Worm (Caenorhabditis elegans): Measurements from ENCODE around the gene spl-3.

Gene spl-3

ce11 chrIV:1204870-1205269 is 12.0 kb downstream of the spl-3 start, which contains the start of gene dsl-2:
Gene dsl-2, minus strand, starts transcription at chrIV:1204970.
- no peak for TF ChIP-seq rbr-2 (tag; optimal IDR thresholded peaks at IDR 0.05)
- no peak for TF ChIP-seq R02D3.7 (tag; optimal IDR thresholded peaks at IDR 0.05)
- TF ChIP-seq mes-2 (tag; optimal IDR thresholded peaks at IDR 0.05; ENCODE audit: poor library complexity, severe bottlenecking): no peak
- TF ChIP-seq ceh-32 (tag; optimal IDR thresholded peaks at IDR 0.05; ENCODE audit: poor library complexity): no peak
- TF ChIP-seq snpc-4 (tag; optimal IDR thresholded peaks at IDR 0.05): no peak
- no peak for TF ChIP-seq fos-1 (tag; optimal IDR thresholded peaks at IDR 0.05)
- no peak for TF ChIP-seq vab-7 (GFP tag; IDR thresholded peaks at IDR 0.05)
- TF ChIP-seq nhr-102 (tag; optimal IDR thresholded peaks at IDR 0.05): no peak
- TF ChIP-seq daf-19 (GFP tag; conservative IDR thresholded peaks at IDR 0.05): no peak
- TF ChIP-seq mxl-3 (GFP tag; optimal IDR thresholded peaks at IDR 0.05): no peak
- TF ChIP-seq unc-62 (GFP tag; optimal IDR thresholded peaks at IDR 0.05 in 1 of 2): no peak
- no peak for TF ChIP-seq unc-62 (tag; optimal IDR thresholded peaks at IDR 0.05)
- TF ChIP-seq nhr-48 (tag; optimal IDR thresholded peaks at IDR 0.05): no peak
- TF ChIP-seq D1046.2 (GFP tag; IDR thresholded peaks at IDR 0.05): no peak

- no peak for TF ChIP-seq nhr-102 (tag; optimal IDR thresholded peaks at IDR 0.05)
- no peak for TF ChIP-seq php-3 (GFP tag; IDR thresholded peaks at IDR 0.05)
- TF ChIP-seq mxl-3 (GFP tag; optimal IDR thresholded peaks at IDR 0.05): no peak
- no peak for TF ChIP-seq pha-4 (GFP tag; IDR thresholded peaks at IDR 0.05)
- no peak for TF ChIP-seq pha-4 (tag; optimal IDR thresholded peaks at IDR 0.05)
- no peak for TF ChIP-seq zfp-3 (GFP tag; conservative IDR thresholded peaks at IDR 0.05)
- no peak for TF ChIP-seq spr-1 (tag; optimal IDR thresholded peaks at IDR 0.05)
- no peak for TF ChIP-seq lsy-2 (tag; optimal IDR thresholded peaks at IDR 0.05)
- no peak for TF ChIP-seq tra-1 (GFP tag; IDR thresholded peaks at IDR 0.05)
- no peak for TF ChIP-seq daf-8 (GFP tag; IDR thresholded peaks at IDR 0.05)
- TF ChIP-seq lin-29 (GFP tag; IDR thresholded peaks at IDR 0.05): no peak
- TF ChIP-seq dpl-1 (GFP tag; optimal IDR thresholded peaks at IDR 0.05): no peak
- no peak for TF ChIP-seq dve-1 (tag; optimal IDR thresholded peaks at IDR 0.05; ENCODE audit: insufficient read depth)
- TF ChIP-seq Y105C5A.15 (GFP tag; IDR thresholded peaks at IDR 0.05): no peak
- TF ChIP-seq dmd-8 (GFP tag; IDR thresholded peaks at IDR 0.05): no peak
- no peak for TF ChIP-seq mes-2 (tag; optimal IDR thresholded peaks at IDR 0.05; ENCODE audit: poor library complexity, severe bottlenecking)
- no peak for TF ChIP-seq dmd-9 (GFP tag; IDR thresholded peaks at IDR 0.05)
Measured at ce11 chrIV:1207980-1208379, 15.1 kb downstream of the spl-3 start, which contains the start of gene dsl-1. Gene dsl-1, minus strand, starts transcription at chrIV:1208080.

- TF ChIP-seq mxl-3 (GFP tag; optimal IDR thresholded peaks at IDR 0.05) (peak; percentile 60), daf-8 (GFP tag; IDR thresholded peaks at IDR 0.05) (no peak), nhr-42 (GFP tag; IDR thresholded peaks at IDR 0.05) (no peak), aly-2 (tag; optimal IDR thresholded peaks at IDR 0.05) (no peak), zfp-2 (tag; optimal IDR thresholded peaks at IDR 0.05) (no peak), D1046.2 (GFP tag; IDR thresholded peaks at IDR 0.05) (no peak), lin-1 (GFP tag; IDR thresholded peaks at IDR 0.05) (no peak), rbr-2 (tag; optimal IDR thresholded peaks at IDR 0.05) (no peak), daf-12 (tag; optimal IDR thresholded peaks at IDR 0.05) (no peak), nhr-28 (tag; optimal IDR thresholded peaks at IDR 0.05) (peak; percentile 16), tra-1 (GFP tag; IDR thresholded peaks at IDR 0.05) (no peak)
Measured at ce11 chrIV:1209320-1209719, 16.5 kb downstream of the spl-3 start.

ce11 chrIV:1209813-1210212 is 16.9 kb downstream of the spl-3 start:
- TF ChIP-seq set-16 (GFP tag; IDR thresholded peaks at IDR 0.05): peak; percentile 51
- no peak for TF ChIP-seq nhr-42 (GFP tag; IDR thresholded peaks at IDR 0.05)

ce11 chrIV:1211902-1212301 is 19.0 kb downstream of the spl-3 start:
- TF ChIP-seq nhr-76 (tag; optimal IDR thresholded peaks at IDR 0.05) (no peak), hlh-11 (tag; optimal IDR thresholded peaks at IDR 0.05) (peak; percentile 65), nhr-42 (GFP tag; IDR thresholded peaks at IDR 0.05) (0 out of 2 replicates have a peak, but pooled peaks have one; percentile 24), lim-7 (GFP tag; IDR thresholded peaks at IDR 0.05) (0 out of 2 replicates have a peak, but pooled peaks have one; percentile 41), hlh-30 (tag; optimal IDR thresholded peaks at IDR 0.05; ENCODE audit: insufficient read depth) (peak; percentile 16), unc-39 (tag; optimal IDR thresholded peaks at IDR 0.05) (no peak), daf-16 (GFP tag; optimal IDR thresholded peaks at IDR 0.05) (no peak), daf-16 (tag; optimal IDR thresholded peaks at IDR 0.05) (peak; percentile 52), dmd-6 (GFP tag; IDR thresholded peaks at IDR 0.05) (peak; percentile 51), ceh-82 (tag; optimal IDR thresholded peaks at IDR 0.05) (no peak), nhr-28 (tag; optimal IDR thresholded peaks at IDR 0.05) (peak; percentile 55), pqm-1 (tag; optimal IDR thresholded peaks at IDR 0.05) (peak; percentile 44), set-16 (GFP tag; IDR thresholded peaks at IDR 0.05) (peak; percentile 69), php-3 (GFP tag; IDR thresholded peaks at IDR 0.05) (peak; percentile 40; the same call in 1 of the 2 replicates)
